Worm (Caenorhabditis elegans) whole organism, young adult: ENCODE results near the gene Y75B8A.63.

ENCODE experiments used
- B0261.1 ChIP-seq: sonication (generic microtip); optimal IDR thresholded peaks from 2 replicates; lab custom pipeline; 2016; ENCODE audit warnings: mild to moderate bottlenecking, missing genetic modification characterization, moderate library complexity, missing compliant biosample characterization
- C06A6.2 ChIP-seq: fragments of 200-800 bp; sonication (Bioruptor generic); conservative IDR thresholded peaks from 2 replicates; pipeline ENCODE4 v1.3.6; 2022; ENCODE audit warnings: missing genetic modification characterization, missing compliant biosample characterization
- F10E7.11 ChIP-seq: sonication (generic microtip); optimal IDR thresholded peaks from 2 replicates; lab custom pipeline; 2017; ENCODE audit warnings: mild to moderate bottlenecking, missing genetic modification characterization, moderate library complexity, missing compliant biosample characterization
- F33H1.4 ChIP-seq: fragments of 200-800 bp; sonication (Bioruptor generic); IDR thresholded peaks from 2 replicates; pipeline ENCODE4 v1.3.6; 2022; ENCODE audit warnings: missing genetic modification reagents, missing genetic modification characterization, missing compliant biosample characterization
- F49E8.2 ChIP-seq: sonication (generic microtip); optimal IDR thresholded peaks from 3 replicates; lab custom pipeline; 2017; ENCODE audit warnings: missing genetic modification characterization, mild to moderate bottlenecking, missing compliant biosample characterization, antibody characterized with exemption, moderate library complexity; ENCODE audit not compliant: insufficient read depth
- K11D2.4 ChIP-seq: fragments of 200-800 bp; sonication (Bioruptor generic); IDR thresholded peaks from 2 replicates; pipeline ENCODE4 v1.3.6; 2022; ENCODE audit warnings: missing genetic modification reagents, missing genetic modification characterization, missing compliant biosample characterization
- K12H6.12 ChIP-seq: fragments of 200-800 bp; sonication (Bioruptor generic); optimal IDR thresholded peaks from 2 replicates; lab custom pipeline; 2018; ENCODE audit warnings: mild to moderate bottlenecking, missing genetic modification characterization, missing compliant biosample characterization
- T26A5.8 ChIP-seq: sonication (generic microtip); optimal IDR thresholded peaks from 2 replicates; lab custom pipeline; 2016; ENCODE audit warnings: missing genetic modification characterization, missing compliant biosample characterization
- Y56A3A.18 ChIP-seq: fragments of 200-800 bp; sonication (Bioruptor generic); IDR thresholded peaks from 2 replicates; pipeline ENCODE4 v1.3.6; 2022; ENCODE audit warnings: missing genetic modification reagents, missing genetic modification characterization, missing compliant biosample characterization
- ZK185.1 ChIP-seq: sonication (generic microtip); optimal IDR thresholded peaks from 2 replicates; lab custom pipeline; 2016; ENCODE audit warnings: mild to moderate bottlenecking, missing genetic modification characterization, missing compliant biosample characterization; ENCODE audit not compliant: poor library complexity, severe bottlenecking
- aptf-3 ChIP-seq: fragments of 200-800 bp; sonication (Bioruptor generic); IDR thresholded peaks from 2 replicates; pipeline ENCODE4 v1.3.6; 2022; ENCODE audit warnings: missing genetic modification characterization, missing compliant biosample characterization
- attf-3 ChIP-seq: fragments of 200-800 bp; sonication (Bioruptor generic); conservative IDR thresholded peaks from 2 replicates; pipeline ENCODE4 v1.3.6; 2022; ENCODE audit warnings: missing genetic modification reagents, missing genetic modification characterization, missing compliant biosample characterization
- bed-1 ChIP-seq: fragments of 200-800 bp; sonication (Bioruptor generic); IDR thresholded peaks from 2 replicates; pipeline ENCODE4 v1.3.6; 2022; ENCODE audit warnings: missing genetic modification reagents, missing genetic modification characterization, missing compliant biosample characterization
- ccch-3 ChIP-seq: fragments of 200-800 bp; sonication (Bioruptor generic); optimal IDR thresholded peaks from 2 replicates; lab custom pipeline; 2018; ENCODE audit warnings: mild to moderate bottlenecking, missing genetic modification characterization, missing compliant biosample characterization
- cebp-1 ChIP-seq, 2 experiments: fragments of 200-800 bp in 1 of 2; sonication (Bioruptor generic) in 1 of 2; sonication (generic microtip) in 1 of 2; IDR thresholded peaks in 1 of 2; optimal IDR thresholded peaks in 1 of 2; 2 replicates each; pipeline versions ENCODE4 v1.3.6 to Lab custom; 2017 to 2022; ENCODE audit warnings: missing compliant biosample characterization in 2 of 2, missing genetic modification characterization in 2 of 2, mild to moderate bottlenecking in 1 of 2, missing genetic modification reagents in 1 of 2, moderate library complexity in 1 of 2
- cebp-2 ChIP-seq: fragments of 200-800 bp; sonication (Bioruptor generic); IDR thresholded peaks from 2 replicates; pipeline ENCODE4 v1.3.6; 2022; ENCODE audit warnings: missing genetic modification characterization, missing compliant biosample characterization
- chd-7 ChIP-seq: sonication (generic microtip); optimal IDR thresholded peaks from 2 replicates; lab custom pipeline; 2016; ENCODE audit warnings: mild to moderate bottlenecking, missing genetic modification characterization, moderate library complexity, missing compliant biosample characterization
- dpl-1 ChIP-seq: fragments of 150-350 bp; optimal IDR thresholded peaks from 2 replicates; lab custom pipeline; 2014; ENCODE audit warnings: missing biosample characterization, missing genetic modification reagents, missing genetic modification characterization
- efl-1 ChIP-seq: fragments of 150-350 bp; optimal IDR thresholded peaks from 2 replicates; lab custom pipeline; 2014; ENCODE audit warnings: missing biosample characterization, missing genetic modification reagents, missing genetic modification characterization
- ekl-4 ChIP-seq: fragments of 200-800 bp; sonication (Bioruptor generic); IDR thresholded peaks from 2 replicates; pipeline ENCODE4 v1.3.6; 2022; ENCODE audit warnings: missing genetic modification reagents, missing genetic modification characterization, missing compliant biosample characterization
- ets-4 ChIP-seq: fragments of 200-800 bp; sonication (Bioruptor generic); optimal IDR thresholded peaks from 2 replicates; lab custom pipeline; 2018; ENCODE audit warnings: mild to moderate bottlenecking, missing genetic modification characterization, missing compliant biosample characterization
- fkh-3 ChIP-seq: sonication (generic microtip); optimal IDR thresholded peaks from 2 replicates; lab custom pipeline; 2016; ENCODE audit warnings: mild to moderate bottlenecking, missing genetic modification characterization, missing compliant biosample characterization
- hlh-12 ChIP-seq: sonication (generic microtip); optimal IDR thresholded peaks from 2 replicates; lab custom pipeline; 2016; ENCODE audit warnings: missing genetic modification characterization, missing compliant biosample characterization
- lin-35 ChIP-seq, 3 experiments: fragments of 150-350 bp in 2 of 3; sonication (generic microtip) in 1 of 3; optimal IDR thresholded peaks; 2 replicates each; lab custom pipeline; 2014 to 2018; ENCODE audit warnings: missing biosample characterization in 3 of 3, missing genetic modification characterization in 3 of 3, missing genetic modification reagents in 3 of 3
- lin-40 ChIP-seq: sonication (generic microtip); optimal IDR thresholded peaks from 2 replicates; lab custom pipeline; 2016; ENCODE audit warnings: missing genetic modification characterization, mild to moderate bottlenecking, missing compliant biosample characterization, missing genotype, missing genetic modification reagents
- lin-54 ChIP-seq: fragments of 200-800 bp; sonication (Bioruptor generic); optimal IDR thresholded peaks from 2 replicates; lab custom pipeline; 2018; ENCODE audit warnings: mild to moderate bottlenecking, missing genetic modification characterization, missing compliant biosample characterization
- lsy-27 ChIP-seq: sonication (generic microtip); optimal IDR thresholded peaks from 2 replicates; lab custom pipeline; 2017; ENCODE audit warnings: missing genetic modification characterization, mild to moderate bottlenecking, missing compliant biosample characterization, antibody characterized with exemption, missing genotype, borderline replicate concordance; ENCODE audit not compliant: insufficient read depth
- madf-10 ChIP-seq: sonication (generic microtip); optimal IDR thresholded peaks from 2 replicates; lab custom pipeline; 2016; ENCODE audit warnings: mild to moderate bottlenecking, missing genetic modification characterization, missing compliant biosample characterization
- mcd-1 ChIP-seq: fragments of 200-800 bp; sonication (Bioruptor generic); IDR thresholded peaks from 2 replicates; pipeline ENCODE4 v1.3.6; 2022; ENCODE audit warnings: missing genetic modification reagents, missing genetic modification characterization, missing compliant biosample characterization
- mel-28 ChIP-seq: sonication (generic microtip); optimal IDR thresholded peaks from 2 replicates; lab custom pipeline; 2016; ENCODE audit warnings: borderline replicate concordance, mild to moderate bottlenecking, missing genetic modification characterization, missing compliant biosample characterization
- mxl-1 ChIP-seq: sonication (generic microtip); optimal IDR thresholded peaks from 2 replicates; lab custom pipeline; 2016; ENCODE audit warnings: missing genetic modification characterization, missing compliant biosample characterization
- nfya-1 ChIP-seq: sonication (generic microtip); optimal IDR thresholded peaks from 2 replicates; lab custom pipeline; 2017; ENCODE audit warnings: antibody characterized with exemption, missing compliant biosample characterization, missing genetic modification characterization, borderline replicate concordance; ENCODE audit not compliant: insufficient read depth
- nhr-120 ChIP-seq: fragments of 200-800 bp; sonication (Bioruptor generic); IDR thresholded peaks from 2 replicates; pipeline ENCODE4 v1.3.6; 2022; ENCODE audit warnings: missing genetic modification characterization, missing compliant biosample characterization
- nhr-27 ChIP-seq: fragments of 200-800 bp; sonication (Bioruptor generic); optimal IDR thresholded peaks from 2 replicates; lab custom pipeline; 2018; ENCODE audit warnings: mild to moderate bottlenecking, missing genetic modification characterization, moderate library complexity, missing compliant biosample characterization
- sdz-38 ChIP-seq: sonication (generic microtip); optimal IDR thresholded peaks from 2 replicates; lab custom pipeline; 2016; ENCODE audit warnings: missing genotype, missing genetic modification characterization, missing compliant biosample characterization
- sea-2 ChIP-seq: fragments of 200-800 bp; sonication (Bioruptor generic); IDR thresholded peaks from 2 replicates; pipeline ENCODE4 v1.3.6; 2022; ENCODE audit warnings: missing genetic modification characterization, missing compliant biosample characterization
- somi-1 ChIP-seq: fragments of 200-800 bp; sonication (Bioruptor generic); optimal IDR thresholded peaks from 2 replicates; lab custom pipeline; 2018; ENCODE audit warnings: mild to moderate bottlenecking, missing genetic modification characterization, missing compliant biosample characterization
- tbx-9 ChIP-seq: sonication (generic microtip); optimal IDR thresholded peaks from 2 replicates; lab custom pipeline; 2016; ENCODE audit warnings: borderline replicate concordance, missing genetic modification characterization, inconsistent platforms, missing compliant biosample characterization
- zfh-2 ChIP-seq: fragments of 200-800 bp; sonication (Bioruptor generic); conservative IDR thresholded peaks from 2 replicates; pipeline ENCODE4 v1.3.6; 2022; ENCODE audit warnings: missing genetic modification reagents, missing genetic modification characterization, missing compliant biosample characterization
- zim-3 ChIP-seq: sonication (generic microtip); optimal IDR thresholded peaks from 2 replicates; lab custom pipeline; 2017; ENCODE audit warnings: mild to moderate bottlenecking, missing genetic modification characterization, moderate library complexity, missing compliant biosample characterization
- ztf-18 ChIP-seq: sonication (generic microtip); optimal IDR thresholded peaks from 2 replicates; lab custom pipeline; 2016; ENCODE audit warnings: missing genotype, mild to moderate bottlenecking, missing genetic modification characterization, missing compliant biosample characterization

The Y75B8A.63 gene

DNA sequence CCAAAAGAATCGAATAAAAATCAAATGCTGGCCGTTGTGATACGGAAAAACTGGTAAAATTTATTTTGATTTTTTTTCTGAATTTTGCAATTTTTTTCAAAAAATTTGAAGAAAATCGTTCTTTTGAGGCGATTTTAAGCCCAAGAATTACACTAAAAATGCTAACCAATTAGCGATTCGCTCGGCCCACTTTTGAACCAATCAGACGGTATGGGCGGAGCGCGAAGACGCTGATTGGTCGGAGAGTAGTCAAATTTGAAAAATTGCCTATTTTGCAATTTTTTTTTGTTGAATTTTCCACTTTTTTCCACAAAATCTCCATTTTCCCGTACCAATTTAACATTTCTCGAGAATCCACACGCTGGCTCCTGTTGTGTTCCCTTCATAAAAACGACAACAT lies 45.6 kb downstream of the Y75B8A.63 start:
- TF ChIP-seq Y56A3A.18 (GFP tag; lab: Robert Waterston, UW), result no peak
- no peak for TF ChIP-seq cebp-1 (GFP tag; IDR thresholded peaks at IDR 0.05; lab: Robert Waterston, UW)
- no peak for TF ChIP-seq cebp-1 (tag; optimal IDR thresholded peaks at IDR 0.05; lab: Kevin White, UChicago)
- no peak for TF ChIP-seq ekl-4 (GFP tag; lab: Robert Waterston, UW)
- no peak for TF ChIP-seq mxl-1 (tag; lab: Kevin White, UChicago)
- no peak for TF ChIP-seq K12H6.12 (tag; lab: Kevin White, UChicago)
- TF ChIP-seq mel-28, result no peak
- no peak for TF ChIP-seq hlh-12
- no peak for TF ChIP-seq attf-3 (GFP tag; lab: Robert Waterston, UW)
- no peak for TF ChIP-seq somi-1 (GFP tag; lab: Kevin White, UChicago)
- no peak for TF ChIP-seq aptf-3 (GFP tag; lab: Robert Waterston, UW)
- TF ChIP-seq K11D2.4 (GFP tag; lab: Robert Waterston, UW), result no peak
- TF ChIP-seq dpl-1, result no peak
- no peak for TF ChIP-seq sea-2 (GFP tag; lab: Robert Waterston, UW)
- TF ChIP-seq C06A6.2, result no peak

DNA sequence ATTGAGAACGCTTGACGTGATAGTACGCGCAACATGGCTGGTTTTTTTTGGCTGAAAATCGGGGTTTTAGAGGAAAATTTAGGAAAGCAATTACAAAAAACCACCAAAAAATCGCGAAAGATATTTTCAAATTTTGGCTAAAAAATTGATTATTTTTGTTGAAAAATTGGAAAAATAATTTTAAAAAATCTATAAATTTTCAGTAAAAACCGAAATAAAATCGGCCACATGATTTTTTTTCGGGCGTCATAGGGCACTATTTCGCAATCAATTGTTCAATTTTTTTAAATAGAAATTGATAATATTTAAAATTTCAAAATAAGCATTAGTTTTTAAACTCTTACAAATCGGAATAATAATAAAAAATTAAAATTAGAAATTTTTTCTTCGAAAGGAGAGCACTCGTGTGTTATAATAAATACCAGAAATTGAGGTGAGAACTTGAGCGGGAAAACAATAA lies 46.1 kb downstream of the Y75B8A.63 start, which contains the start of gene glrx-5:
Gene glrx-5, minus strand, starts transcription at position 51 of the 460 bp plus-strand sequence.
- TF ChIP-seq cebp-1 (GFP tag; IDR thresholded peaks at IDR 0.05; lab: Robert Waterston, UW) (peak; percentile 72), cebp-1 (tag; optimal IDR thresholded peaks at IDR 0.05; lab: Kevin White, UChicago) (peak; percentile 94), efl-1 (GFP tag; lab: Kevin White, UChicago) (no peak)

DNA sequence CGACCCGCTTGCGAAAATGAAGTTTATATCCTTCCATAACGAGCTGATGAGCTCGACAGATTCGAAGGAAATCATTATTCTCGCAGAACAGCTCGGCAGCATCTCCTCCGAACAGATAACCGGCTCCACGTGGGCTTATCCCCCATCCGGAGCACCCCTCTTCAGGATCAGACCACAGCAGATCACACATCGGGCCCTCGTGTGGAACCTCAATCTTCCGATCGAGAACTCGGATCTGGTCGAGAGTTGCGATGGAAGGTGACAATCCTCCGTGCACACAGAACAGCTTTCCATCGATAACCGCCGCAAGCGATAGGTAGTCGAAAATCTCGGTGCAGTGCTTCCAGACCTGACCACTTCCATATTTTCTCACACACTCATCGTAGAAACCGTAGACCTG lies 47.9 kb downstream of the Y75B8A.63 start:
- TF ChIP-seq zfh-2 (GFP tag; lab: Robert Waterston, UW), result peak; percentile 62
- TF ChIP-seq ZK185.1 (tag; lab: Kevin White, UChicago), result no peak

DNA sequence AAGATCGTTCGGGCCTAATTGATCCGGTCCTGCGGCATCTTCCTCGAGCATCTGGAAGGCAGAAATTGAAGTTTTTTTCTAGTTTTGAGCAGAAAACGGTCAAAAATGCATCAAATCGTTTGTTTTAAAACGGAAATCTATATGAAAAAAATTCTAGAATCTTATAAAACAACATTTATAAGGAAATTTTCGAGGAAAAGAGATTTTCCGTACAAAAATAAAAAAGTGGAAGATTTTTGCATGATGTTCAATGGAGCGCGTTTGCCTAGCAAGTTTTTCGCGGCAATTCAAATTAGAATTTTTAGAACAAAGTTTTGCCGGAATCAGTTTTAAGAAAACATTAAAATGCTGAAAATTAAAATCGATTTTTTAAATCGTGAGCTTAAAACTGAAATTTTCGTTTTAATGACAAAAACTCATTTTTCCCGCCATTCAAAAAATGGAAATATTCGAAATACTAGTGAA lies 49.5 kb downstream of the Y75B8A.63 start, which contains the start of gene pph-4.2:
Gene pph-4.2, minus strand, starts transcription at position 51 of the 465 bp plus-strand sequence.
- TF ChIP-seq ets-4 (no peak), ccch-3 (no peak), nhr-120 (GFP tag; lab: Robert Waterston, UW) (no peak), mcd-1 (GFP tag; lab: Robert Waterston, UW) (peak; percentile 84), madf-10 (tag; lab: Kevin White, UChicago) (no peak), F49E8.2 (tag; lab: Kevin White, UChicago) (no peak), fkh-3 (no peak), lin-54 (GFP tag; lab: Kevin White, UChicago) (peak; percentile 81), F33H1.4 (GFP tag; lab: Robert Waterston, UW) (no peak), lin-35 (GFP tag; optimal IDR thresholded peaks at IDR 0.05; lab: Kevin White, UChicago) (peak in 1 of 3 experiments; percentile 81), ztf-18 (tag; lab: Kevin White, UChicago) (no peak), cebp-2 (GFP tag; lab: Robert Waterston, UW) (no peak), B0261.1 (no peak), hlh-12 (no peak), nfya-1 (tag; lab: Kevin White, UChicago) (no peak), bed-1 (GFP tag; lab: Robert Waterston, UW) (no peak), tbx-9 (no peak), lin-40 (tag; lab: Kevin White, UChicago) (no peak), chd-7 (no peak), zfh-2 (GFP tag; lab: Robert Waterston, UW) (no peak), nhr-27 (tag; lab: Kevin White, UChicago) (no peak), cebp-1 (GFP tag; IDR thresholded peaks at IDR 0.05; lab: Robert Waterston, UW) (no peak), cebp-1 (tag; optimal IDR thresholded peaks at IDR 0.05; lab: Kevin White, UChicago) (no peak), sdz-38 (tag; lab: Kevin White, UChicago) (no peak), lsy-27 (tag; lab: Kevin White, UChicago) (no peak), T26A5.8 (no peak), dpl-1 (peak; percentile 41), zim-3 (no peak), F10E7.11 (tag; lab: Kevin White, UChicago) (no peak), efl-1 (GFP tag; lab: Kevin White, UChicago) (peak; percentile 59)
